Worm (Caenorhabditis elegans) whole organism, early embryonic: Measurements from ENCODE around the gene garr-1.

Experiments used
- B0310.2 ChIP-seq: sonication (generic microtip); optimal IDR thresholded peaks from 2 replicates; lab custom pipeline; 2016; ENCODE audit warnings: mild to moderate bottlenecking, missing genetic modification characterization, missing compliant biosample characterization
- F13C5.2 ChIP-seq: sonication (generic microtip); optimal IDR thresholded peaks from 2 replicates; lab custom pipeline; 2017; ENCODE audit warnings: mild to moderate bottlenecking, missing genetic modification characterization, inconsistent platforms, missing compliant biosample characterization
- aly-1 ChIP-seq: sonication (generic microtip); optimal IDR thresholded peaks from 2 replicates; lab custom pipeline; 2016; ENCODE audit warnings: missing genetic modification characterization, missing compliant biosample characterization
- ama-1 ChIP-seq: fragments of 150-350 bp; optimal IDR thresholded peaks from 2 replicates; lab custom pipeline; 2014
- ceh-13 ChIP-seq: fragments of 200-800 bp; sonication (Bioruptor generic); optimal IDR thresholded peaks from 2 replicates; lab custom pipeline; 2018; ENCODE audit warnings: mild to moderate bottlenecking, missing genetic modification characterization, missing compliant biosample characterization
- ceh-36 ChIP-seq: sonication (generic microtip); optimal IDR thresholded peaks from 2 replicates; lab custom pipeline; 2016; ENCODE audit warnings: missing genetic modification characterization, inconsistent platforms, missing compliant biosample characterization
- ets-7 ChIP-seq: sonication (generic microtip); optimal IDR thresholded peaks from 2 replicates; lab custom pipeline; 2016; ENCODE audit warnings: missing genotype, missing genetic modification characterization, missing compliant biosample characterization
- flt-1 ChIP-seq: fragments of 200-800 bp; sonication (Bioruptor generic); IDR thresholded peaks from 2 replicates; pipeline ENCODE4 v1.3.6; 2022; ENCODE audit warnings: missing genetic modification characterization, missing compliant biosample characterization
- hmbx-1 ChIP-seq: sonication (generic microtip); optimal IDR thresholded peaks from 2 replicates; lab custom pipeline; 2016; ENCODE audit warnings: mild to moderate bottlenecking, missing genetic modification characterization, missing compliant biosample characterization
- hmg-4 ChIP-seq: fragments of 200-800 bp; sonication (Bioruptor generic); optimal IDR thresholded peaks from 2 replicates; lab custom pipeline; 2018; ENCODE audit warnings: mild to moderate bottlenecking, missing genetic modification characterization, missing compliant biosample characterization
- hnd-1 ChIP-seq: sonication (generic microtip); optimal IDR thresholded peaks from 2 replicates; lab custom pipeline; 2016; ENCODE audit warnings: missing genetic modification characterization, missing compliant biosample characterization
- pes-1 ChIP-seq: fragments of 200-800 bp; sonication (Bioruptor generic); IDR thresholded peaks from 2 replicates; pipeline ENCODE4 v1.3.6; 2022; ENCODE audit warnings: missing genetic modification reagents, missing genetic modification characterization, missing compliant biosample characterization
- scrt-1 ChIP-seq: fragments of 200-800 bp; sonication (Bioruptor generic); IDR thresholded peaks from 2 replicates; pipeline ENCODE4 v1.3.6; 2022; ENCODE audit warnings: missing genetic modification characterization, missing compliant biosample characterization
- sea-1 ChIP-seq: fragments of 200-800 bp; sonication (Bioruptor generic); conservative IDR thresholded peaks from 2 replicates; pipeline ENCODE4 v1.3.6; 2022; ENCODE audit warnings: missing genetic modification characterization, missing compliant biosample characterization
- tbx-11 ChIP-seq: fragments of 200-800 bp; sonication (Bioruptor generic); IDR thresholded peaks from 2 replicates; pipeline ENCODE4 v1.3.6; 2022; ENCODE audit warnings: missing genetic modification characterization, missing compliant biosample characterization
- tbx-37 ChIP-seq: fragments of 200-800 bp; sonication (Bioruptor generic); conservative IDR thresholded peaks from 2 replicates; pipeline ENCODE4 v1.3.6; 2022; ENCODE audit warnings: missing genetic modification reagents, missing genetic modification characterization, missing compliant biosample characterization
- tra-4 ChIP-seq: sonication (generic microtip); optimal IDR thresholded peaks from 2 replicates; lab custom pipeline; 2017; ENCODE audit warnings: missing genetic modification characterization, missing compliant biosample characterization

The garr-1 gene

DNA sequence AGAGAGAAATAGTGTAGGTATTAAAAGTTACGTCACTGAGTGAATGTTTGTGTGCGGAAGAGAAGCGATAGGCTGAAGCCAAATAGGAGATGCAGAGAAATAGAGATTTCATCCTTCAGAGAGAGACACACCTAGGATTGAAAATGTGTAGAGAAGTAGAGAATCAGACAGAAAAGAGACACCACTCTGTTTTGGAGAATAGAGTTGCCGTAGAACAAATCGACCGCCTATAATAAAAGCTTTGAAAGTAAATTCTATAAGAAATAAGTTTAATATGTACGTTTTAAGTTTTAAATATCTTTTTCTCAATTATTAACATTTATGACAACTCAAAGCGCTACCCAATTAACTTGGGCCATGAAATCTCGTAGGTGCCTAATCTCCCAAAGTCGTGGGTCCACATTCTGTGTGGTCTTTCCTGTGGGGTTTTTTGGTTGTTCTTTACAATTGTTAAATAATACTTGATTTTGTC lies 15.5 kb upstream of the garr-1 start, which contains the start of gene T07A9.12:
TSS of gene T07A9.12 (plus strand) at position 448 of the 472 bp plus-strand sequence.
- no peak for TF ChIP-seq tbx-11 (GFP tag; lab: Robert Waterston, UW)
- TF ChIP-seq ets-7 = peak; percentile 12

DNA sequence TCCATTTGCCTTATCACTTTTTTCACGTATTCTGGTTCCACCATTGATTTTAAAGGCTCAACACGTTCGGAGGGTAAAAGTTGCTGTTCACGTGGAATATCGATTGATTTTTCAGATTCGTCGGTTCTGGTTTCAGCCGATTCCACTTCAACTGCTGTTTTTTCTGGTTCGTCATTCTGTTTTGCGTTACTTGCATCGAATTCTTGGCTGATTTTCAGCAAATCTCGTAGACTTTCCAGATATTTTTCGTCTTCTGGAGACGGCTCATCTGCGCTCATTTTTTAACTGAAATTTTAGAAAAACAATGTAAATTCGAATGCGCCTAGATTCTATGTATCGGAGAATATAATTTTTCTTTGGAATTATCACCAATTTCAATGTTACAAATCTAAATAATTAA lies 6.3 kb upstream of the garr-1 start, which contains the start of gene eri-1:
TSS of gene eri-1 (minus strand) at position 285 of the 400 bp plus-strand sequence.
- TF ChIP-seq flt-1 (GFP tag; lab: Robert Waterston, UW) (no peak), sea-1 (GFP tag; lab: Robert Waterston, UW) (no peak), ama-1 (lab: Kevin White, UChicago) (no peak), pes-1 (GFP tag; lab: Robert Waterston, UW) (no peak), scrt-1 (GFP tag; lab: Robert Waterston, UW) (no peak), ets-7 (no peak), tra-4 (tag; lab: Kevin White, UChicago) (no peak), tbx-37 (no peak), hnd-1 (tag; lab: Kevin White, UChicago) (no peak), F13C5.2 (no peak), ceh-36 (tag; lab: Kevin White, UChicago) (no peak), hmg-4 (GFP tag; lab: Kevin White, UChicago) (no peak), ceh-13 (GFP tag; lab: Kevin White, UChicago) (no peak), B0310.2 (tag; lab: Kevin White, UChicago) (no peak), hmbx-1 (tag; lab: Kevin White, UChicago) (no peak), aly-1 (tag; lab: Kevin White, UChicago) (no peak), tbx-11 (GFP tag; lab: Robert Waterston, UW) (no peak)

DNA sequence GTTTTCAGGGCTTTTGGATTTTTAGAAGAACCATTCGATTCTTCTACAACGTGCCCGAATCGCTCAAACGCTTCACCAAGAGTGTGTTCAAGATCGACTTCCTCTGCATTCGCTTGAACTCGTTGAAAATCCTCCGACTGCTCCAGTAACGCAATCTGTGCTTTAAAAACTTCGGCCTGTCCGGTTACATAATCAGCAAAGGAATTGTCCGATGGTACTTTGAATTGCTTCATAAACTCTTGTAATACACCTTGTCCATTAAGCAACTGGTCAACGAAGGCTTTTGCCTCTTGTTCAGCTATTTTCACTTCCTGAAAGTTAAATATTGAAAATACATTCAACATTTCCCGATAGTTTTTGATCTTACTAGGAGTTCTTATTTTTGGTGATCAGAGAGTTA lies 5.3 kb upstream of the garr-1 start:
- TF ChIP-seq ama-1 (lab: Kevin White, UChicago) = no peak
- no peak for TF ChIP-seq F13C5.2
- no peak for TF ChIP-seq B0310.2 (tag; lab: Kevin White, UChicago)

DNA sequence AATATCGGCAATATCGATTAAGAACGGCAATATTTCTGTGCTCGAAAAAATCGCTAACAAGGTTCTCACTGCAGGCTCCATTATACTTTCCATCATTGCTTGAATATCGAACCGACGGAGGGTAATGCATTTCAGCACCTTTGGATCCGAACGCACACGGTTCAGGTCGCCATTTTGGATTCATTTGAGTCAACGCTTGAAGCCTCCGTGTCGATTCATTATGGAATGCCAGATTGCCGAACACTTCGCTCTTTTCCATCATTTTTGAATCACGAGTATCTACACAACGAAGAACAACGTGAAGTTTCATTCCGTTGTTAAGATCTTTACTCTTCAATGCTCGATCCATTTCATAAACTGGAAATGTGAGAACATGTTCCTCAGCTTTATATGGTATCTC lies 3.9 kb upstream of the garr-1 start:
- no peak for TF ChIP-seq ceh-36 (tag; lab: Kevin White, UChicago)
- no peak for TF ChIP-seq F13C5.2
- TF ChIP-seq sea-1 (GFP tag; lab: Robert Waterston, UW) = no peak
- TF ChIP-seq aly-1 (tag; lab: Kevin White, UChicago) = no peak
- no peak for TF ChIP-seq tbx-11 (GFP tag; lab: Robert Waterston, UW)
- TF ChIP-seq pes-1 (GFP tag; lab: Robert Waterston, UW) = no peak
- TF ChIP-seq B0310.2 (tag; lab: Kevin White, UChicago) = no peak
- no peak for TF ChIP-seq hmg-4 (GFP tag; lab: Kevin White, UChicago)
- no peak for TF ChIP-seq ets-7
- no peak for TF ChIP-seq tbx-37
- TF ChIP-seq scrt-1 (GFP tag; lab: Robert Waterston, UW) = no peak
- TF ChIP-seq hmbx-1 (tag; lab: Kevin White, UChicago) = no peak
- no peak for TF ChIP-seq ceh-13 (GFP tag; lab: Kevin White, UChicago)
- TF ChIP-seq flt-1 (GFP tag; lab: Robert Waterston, UW) = no peak

DNA sequence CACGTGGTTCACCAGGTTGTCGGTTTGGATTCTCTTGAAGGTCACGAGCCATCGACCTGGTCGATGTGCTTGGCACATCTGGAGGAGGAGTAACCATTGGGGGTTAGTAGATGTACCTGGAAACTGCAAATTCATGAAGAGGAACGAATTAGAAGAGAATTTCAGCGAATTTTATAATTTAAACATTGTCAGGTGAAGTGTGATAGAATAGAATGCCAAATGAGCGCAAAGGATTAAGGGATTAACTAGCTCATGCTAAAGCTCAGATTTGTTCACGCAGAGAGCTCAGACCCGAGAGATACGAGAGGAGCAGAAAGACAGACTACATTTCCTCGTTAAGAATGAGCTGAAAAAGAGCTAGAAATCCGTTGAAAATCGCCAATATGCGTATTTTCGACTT lies 916 bp upstream of the garr-1 start, which contains the start of gene daf-18:
TSS of gene daf-18 (minus strand) at position 126 of the 400 bp plus-strand sequence.
- TF ChIP-seq ama-1 (lab: Kevin White, UChicago) (no peak), ceh-36 (tag; lab: Kevin White, UChicago) (peak; percentile 74)

DNA sequence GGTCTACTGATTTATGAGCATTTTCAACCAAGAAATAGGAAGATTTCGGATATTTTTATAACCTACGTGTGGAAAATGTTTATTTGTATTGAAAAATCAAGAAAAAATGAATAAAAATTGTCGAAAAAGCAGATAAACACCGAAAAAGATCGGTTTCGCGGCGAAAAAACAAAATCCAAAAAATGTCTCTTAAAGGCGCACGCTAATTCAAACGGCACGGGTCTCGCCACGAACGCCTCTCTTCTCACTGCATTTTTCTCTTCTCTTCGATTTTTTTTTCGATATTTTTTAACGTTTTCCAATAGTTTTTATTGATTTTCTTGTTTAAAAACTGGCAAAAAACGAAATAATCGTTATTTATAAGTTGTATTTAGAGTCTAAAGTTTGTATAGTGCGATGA lies 422 bp upstream of the garr-1 start:
- TF ChIP-seq ama-1 (lab: Kevin White, UChicago) (no peak), ceh-36 (tag; lab: Kevin White, UChicago) (no peak), ceh-13 (GFP tag; lab: Kevin White, UChicago) (no peak), B0310.2 (tag; lab: Kevin White, UChicago) (no peak), hnd-1 (tag; lab: Kevin White, UChicago) (no peak), flt-1 (GFP tag; lab: Robert Waterston, UW) (no peak), tra-4 (tag; lab: Kevin White, UChicago) (no peak), hmbx-1 (tag; lab: Kevin White, UChicago) (no peak), pes-1 (GFP tag; lab: Robert Waterston, UW) (no peak), tbx-37 (no peak), hmg-4 (GFP tag; lab: Kevin White, UChicago) (no peak), sea-1 (GFP tag; lab: Robert Waterston, UW) (no peak)

DNA sequence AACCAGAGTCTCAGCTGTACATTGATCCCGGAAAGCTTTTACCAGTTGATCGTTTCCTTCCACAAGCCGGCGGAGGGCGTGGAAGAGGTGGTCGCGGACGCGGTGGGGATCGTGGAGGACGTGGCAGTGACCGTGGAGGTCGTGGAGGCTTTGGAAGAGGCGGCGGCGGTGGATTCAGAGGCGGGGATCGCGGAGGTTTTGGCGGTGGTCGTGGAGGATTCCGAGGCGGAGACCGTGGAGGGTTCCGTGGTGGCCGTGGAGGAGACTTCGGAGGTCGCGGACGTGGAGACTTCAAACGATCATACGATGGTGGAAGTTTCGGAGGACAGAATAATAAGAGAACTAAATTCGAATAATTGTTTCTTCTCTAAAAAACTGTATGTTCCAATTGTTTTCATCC lies 629 bp downstream of the garr-1 start:
- TF ChIP-seq F13C5.2 = no peak
- TF ChIP-seq B0310.2 (tag; lab: Kevin White, UChicago) = no peak
- TF ChIP-seq ceh-36 (tag; lab: Kevin White, UChicago) = no peak
- no peak for TF ChIP-seq hnd-1 (tag; lab: Kevin White, UChicago)
- no peak for TF ChIP-seq pes-1 (GFP tag; lab: Robert Waterston, UW)
- no peak for TF ChIP-seq scrt-1 (GFP tag; lab: Robert Waterston, UW)

DNA sequence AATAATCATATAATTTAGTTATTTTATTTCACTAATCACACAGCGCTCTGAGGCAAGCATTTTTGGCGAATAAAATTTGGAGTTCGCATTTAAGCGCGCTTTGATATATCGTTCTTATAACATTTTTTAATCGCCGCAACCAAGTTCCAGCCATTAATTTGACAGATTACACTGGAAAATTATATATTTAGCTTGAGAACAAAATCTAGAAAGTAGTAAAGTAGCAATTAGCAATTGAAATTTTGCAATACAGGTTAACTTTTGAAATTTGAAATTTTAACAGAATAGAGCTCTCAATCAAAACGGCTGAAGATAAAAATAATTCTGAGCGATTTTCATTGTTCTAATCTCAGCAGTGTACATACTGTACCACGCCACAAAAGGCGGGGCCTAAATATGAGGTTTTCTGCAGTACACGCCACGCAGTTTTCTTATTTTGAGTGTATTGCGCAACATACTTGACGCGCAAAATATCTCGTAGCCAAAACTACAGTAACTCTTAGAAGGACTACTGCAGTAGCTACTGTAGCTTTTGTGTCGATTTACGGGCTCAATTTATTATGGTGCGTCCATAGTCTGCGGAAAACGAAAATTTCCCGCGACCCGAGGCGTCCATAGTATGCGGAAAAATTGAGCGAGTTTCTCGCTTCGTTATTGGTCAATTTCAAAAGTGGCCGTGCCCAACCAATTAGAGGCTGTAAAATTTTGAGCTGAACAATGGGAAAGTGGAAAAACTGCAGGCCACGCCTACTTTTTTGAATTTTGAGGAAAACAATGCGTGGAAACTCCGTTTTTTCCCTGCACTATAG lies 1.3 kb downstream of the garr-1 start:
- TF ChIP-seq tbx-11 (GFP tag; lab: Robert Waterston, UW) (no peak), pes-1 (GFP tag; lab: Robert Waterston, UW) (0 out of 2 replicates have a peak, but pooled peaks have one; percentile 17)
